Fruit fly (Drosophila melanogaster) whole organism, embryonic: ENCODE measurements around the gene Agpat4.
A peak's percentile ranks its signal among the peaks of the same experiment; 100 is the strongest.

Experiments
- ATbp ChIP-seq: fragments of 200-800 bp; sonication (Bioruptor generic); optimal IDR thresholded peaks from 2 replicates; lab custom pipeline; 2017; ENCODE audit warnings: missing biosample characterization, mild to moderate bottlenecking, missing genetic modification characterization, missing genetic modification reagents
- CG10543 ChIP-seq: fragments of 200-800 bp; sonication (Bioruptor generic); optimal IDR thresholded peaks from 3 replicates; lab custom pipeline; 2017; ENCODE audit warnings: missing biosample characterization, mild to moderate bottlenecking, missing genetic modification characterization, moderate library complexity
- CG17186 ChIP-seq: fragments of 200-800 bp; sonication (Bioruptor generic); optimal IDR thresholded peaks from 3 replicates; lab custom pipeline; 2017; ENCODE audit warnings: missing biosample characterization, missing genetic modification reagents, missing genetic modification characterization
- CG1832 ChIP-seq: fragments of 200-800 bp; sonication (Bioruptor generic); optimal IDR thresholded peaks from 2 replicates; lab custom pipeline; 2017; ENCODE audit warnings: missing biosample characterization, mild to moderate bottlenecking, missing genetic modification characterization, inconsistent platforms
- CG2202 ChIP-seq: fragments of 200-800 bp; sonication (Bioruptor generic); optimal IDR thresholded peaks from 2 replicates; lab custom pipeline; 2018; ENCODE audit warnings: missing biosample characterization, mild to moderate bottlenecking, missing genetic modification characterization
- CG32767 ChIP-seq: fragments of 200-800 bp; sonication (Bioruptor generic); IDR thresholded peaks from 2 replicates; pipeline ENCODE4 v1.3.6; 2022; ENCODE audit warnings: missing biosample characterization, missing genetic modification characterization
- CG4404 ChIP-seq: fragments of 200-800 bp; sonication (Bioruptor generic); IDR thresholded peaks from 2 replicates; pipeline ENCODE4 v1.3.6; 2022; ENCODE audit warnings: missing biosample characterization, missing genetic modification characterization
- CG4424 ChIP-seq: fragments of 200-800 bp; sonication (Bioruptor generic); optimal IDR thresholded peaks from 3 replicates; lab custom pipeline; 2016; ENCODE audit warnings: missing biosample characterization, missing genetic modification characterization
- CG8388 ChIP-seq: fragments of 200-800 bp; sonication (Bioruptor generic); optimal IDR thresholded peaks from 2 replicates; lab custom pipeline; 2019; ENCODE audit warnings: missing biosample characterization, mild to moderate bottlenecking, missing genetic modification characterization, moderate library complexity
- CG9727 ChIP-seq: fragments of 200-800 bp; sonication (Bioruptor generic); optimal IDR thresholded peaks from 3 replicates; lab custom pipeline; 2017; ENCODE audit warnings: missing biosample characterization, mild to moderate bottlenecking, missing genetic modification characterization
- CHES-1-like ChIP-seq: fragments of 200-800 bp; sonication (Bioruptor generic); optimal IDR thresholded peaks from 2 replicates; lab custom pipeline; 2016; ENCODE audit warnings: missing biosample characterization, missing genetic modification characterization
- D ChIP-seq, 2 experiments: fragments of 200-800 bp in 1 of 2; fragments of >200 bp in 1 of 2; sonication (Bioruptor generic) in 1 of 2; optimal IDR thresholded peaks; 2 replicates in 1 of 2; 3 replicates in 1 of 2; lab custom pipeline; 2017; ENCODE audit warnings: mild to moderate bottlenecking in 1 of 2, missing biosample characterization in 1 of 2, missing genetic modification characterization in 1 of 2, missing genetic modification reagents in 1 of 2
- Dip3 ChIP-seq: fragments of 200-800 bp; sonication (Bioruptor generic); optimal IDR thresholded peaks from 3 replicates; lab custom pipeline; 2016; ENCODE audit warnings: missing biosample characterization, missing genetic modification characterization
- Doc2 ChIP-seq: fragments of 200-800 bp; sonication (Bioruptor generic); IDR thresholded peaks from 2 replicates; pipeline ENCODE4 v1.3.6; 2022; ENCODE audit warnings: missing biosample characterization, missing genetic modification characterization
- E2f2 ChIP-seq: fragments of 200-800 bp; sonication (Bioruptor generic); IDR thresholded peaks from 2 replicates; pipeline ENCODE4 v1.3.6; 2022; ENCODE audit warnings: missing biosample characterization, missing genetic modification characterization
- HHEX ChIP-seq: fragments of 200-800 bp; sonication (Bioruptor generic); optimal IDR thresholded peaks from 3 replicates; lab custom pipeline; 2017; ENCODE audit warnings: missing biosample characterization, mild to moderate bottlenecking, missing genetic modification characterization, missing genetic modification reagents
- Hr3 ChIP-seq: fragments of 200-800 bp; sonication (Bioruptor generic); optimal IDR thresholded peaks from 3 replicates; lab custom pipeline; 2016; ENCODE audit warnings: missing biosample characterization, missing genetic modification characterization
- Max ChIP-seq: fragments of 200-800 bp; sonication (Bioruptor generic); optimal IDR thresholded peaks from 2 replicates; lab custom pipeline; 2016; ENCODE audit warnings: missing biosample characterization, mild to moderate bottlenecking, missing genetic modification characterization
- NC2α ChIP-seq: fragments of 200-800 bp; sonication (Bioruptor generic); optimal IDR thresholded peaks from 2 replicates; lab custom pipeline; 2016; ENCODE audit warnings: missing biosample characterization, missing genetic modification characterization
- Nf-YC ChIP-seq: fragments of 200-800 bp; optimal IDR thresholded peaks from 3 replicates; lab custom pipeline; 2019; ENCODE audit warnings: missing biosample characterization, mild to moderate bottlenecking, missing genetic modification characterization, moderate library complexity
- Oaz ChIP-seq: fragments of 200-800 bp; sonication (Bioruptor generic); IDR thresholded peaks from 2 replicates; pipeline ENCODE4 v1.3.6; 2022; ENCODE audit warnings: missing biosample characterization, missing genetic modification characterization
- Poxn ChIP-seq: fragments of 200-800 bp; sonication (Bioruptor generic); IDR thresholded peaks from 2 replicates; pipeline ENCODE4 v1.3.6; 2022; ENCODE audit warnings: missing biosample characterization, missing genetic modification characterization
- Ssrp ChIP-seq: fragments of 200-800 bp; sonication (Bioruptor generic); optimal IDR thresholded peaks from 2 replicates; lab custom pipeline; 2018; ENCODE audit warnings: missing biosample characterization, mild to moderate bottlenecking, missing genetic modification characterization, moderate library complexity
- Taf1 ChIP-seq: fragments of 200-800 bp; sonication (Bioruptor generic); IDR thresholded peaks from 2 replicates; pipeline ENCODE4 v1.3.6; 2022; ENCODE audit warnings: missing biosample characterization, missing genetic modification characterization
- Trl ChIP-seq, 3 experiments: fragments of >200 bp in 2 of 3; fragments of 200-800 bp in 1 of 3; sonication (Bioruptor generic) in 1 of 3; optimal IDR thresholded peaks; 2 replicates in 1 of 3; 3 replicates in 2 of 3; lab custom pipeline; 2016 to 2017; ENCODE audit warnings: missing biosample characterization in 1 of 3, missing genetic modification characterization in 1 of 3
- cato ChIP-seq: fragments of 200-800 bp; sonication (Bioruptor generic); optimal IDR thresholded peaks from 2 replicates; lab custom pipeline; 2016; ENCODE audit warnings: missing biosample characterization, missing genetic modification characterization, borderline replicate concordance
- corto ChIP-seq: fragments of 200-800 bp; sonication (Bioruptor generic); optimal IDR thresholded peaks from 2 replicates; lab custom pipeline; 2016; ENCODE audit warnings: missing biosample characterization, mild to moderate bottlenecking, missing genetic modification characterization, moderate library complexity
- dimm ChIP-seq: fragments of 200-800 bp; sonication (Bioruptor generic); IDR thresholded peaks from 2 replicates; pipeline ENCODE4 v1.3.6; 2022; ENCODE audit warnings: missing biosample characterization, missing genetic modification characterization
- en ChIP-seq: fragments of 200-800 bp; sonication (Bioruptor generic); optimal IDR thresholded peaks from 2 replicates; lab custom pipeline; 2016; ENCODE audit warnings: missing biosample characterization, missing genetic modification characterization
- exex ChIP-seq: fragments of 200-800 bp; sonication (Bioruptor generic); optimal IDR thresholded peaks from 4 replicates; lab custom pipeline; 2018; ENCODE audit warnings: missing biosample characterization, mild to moderate bottlenecking, missing genetic modification characterization, moderate library complexity
- gce ChIP-seq: fragments of 200-800 bp; sonication (Bioruptor generic); IDR thresholded peaks from 3 replicates; pipeline ENCODE4 v1.3.6; 2022; ENCODE audit warnings: missing biosample characterization, missing genetic modification characterization
- her ChIP-seq: fragments of 200-800 bp; sonication (Bioruptor generic); optimal IDR thresholded peaks from 2 replicates; lab custom pipeline; 2016; ENCODE audit warnings: missing biosample characterization, missing genetic modification characterization
- hth ChIP-seq: fragments of >200 bp; optimal IDR thresholded peaks from 2 replicates; lab custom pipeline; 2017; ENCODE audit warnings: inconsistent platforms
- jumu ChIP-seq: fragments of 200-800 bp; sonication (Bioruptor generic); optimal IDR thresholded peaks from 3 replicates; lab custom pipeline; 2016; ENCODE audit warnings: missing biosample characterization, missing genetic modification characterization
- klu ChIP-seq: fragments of 200-800 bp; sonication (Bioruptor generic); IDR thresholded peaks from 2 replicates; pipeline ENCODE4 v1.3.6; 2022; ENCODE audit warnings: missing biosample characterization, missing genetic modification characterization
- kni ChIP-seq: fragments of 200-800 bp; sonication (Bioruptor generic); optimal IDR thresholded peaks from 3 replicates; lab custom pipeline; 2017; ENCODE audit warnings: mild to moderate bottlenecking, missing biosample characterization, missing genetic modification reagents, missing genetic modification characterization
- mam ChIP-seq: fragments of 200-800 bp; sonication (Bioruptor generic); optimal IDR thresholded peaks from 3 replicates; lab custom pipeline; 2016; ENCODE audit warnings: missing biosample characterization, missing genetic modification characterization
- org-1 ChIP-seq: fragments of 200-800 bp; sonication (Bioruptor generic); optimal IDR thresholded peaks from 2 replicates; lab custom pipeline; 2017; ENCODE audit warnings: missing biosample characterization, missing genetic modification characterization
- psq ChIP-seq: fragments of 200-800 bp; sonication (Bioruptor generic); optimal IDR thresholded peaks from 2 replicates; lab custom pipeline; 2017; ENCODE audit warnings: missing biosample characterization, missing genetic modification characterization
- sens ChIP-seq: fragments of 200-800 bp; sonication (Bioruptor generic); peaks from one replicate; lab custom pipeline; 2016; ENCODE audit warnings: missing biosample characterization, missing genetic modification characterization
- tgo ChIP-seq: fragments of 200-800 bp; sonication (Bioruptor generic); IDR thresholded peaks from 3 replicates; pipeline ENCODE4 v1.3.6; 2022; ENCODE audit warnings: missing biosample characterization, missing genetic modification characterization
- tin ChIP-seq: fragments of 200-800 bp; sonication (Bioruptor generic); optimal IDR thresholded peaks from 3 replicates; lab custom pipeline; 2016; ENCODE audit warnings: missing biosample characterization, missing genetic modification characterization
- unc-4 ChIP-seq: fragments of 200-800 bp; sonication (Bioruptor generic); IDR thresholded peaks from 2 replicates; pipeline ENCODE4 v1.3.6; 2022; ENCODE audit warnings: missing biosample characterization, missing genetic modification characterization; ENCODE audit not compliant: partially characterized antibody
- wdn ChIP-seq: fragments of 200-800 bp; sonication (Bioruptor generic); IDR thresholded peaks from 2 replicates; pipeline ENCODE4 v1.3.6; 2022; ENCODE audit warnings: missing biosample characterization, missing genetic modification characterization
- zen2 ChIP-seq: fragments of 200-800 bp; sonication (Bioruptor generic); IDR thresholded peaks from 3 replicates; pipeline ENCODE4 v1.3.6; 2022; ENCODE audit warnings: missing biosample characterization, missing genetic modification characterization; ENCODE audit not compliant: partially characterized antibody

Gene Agpat4

DNA sequence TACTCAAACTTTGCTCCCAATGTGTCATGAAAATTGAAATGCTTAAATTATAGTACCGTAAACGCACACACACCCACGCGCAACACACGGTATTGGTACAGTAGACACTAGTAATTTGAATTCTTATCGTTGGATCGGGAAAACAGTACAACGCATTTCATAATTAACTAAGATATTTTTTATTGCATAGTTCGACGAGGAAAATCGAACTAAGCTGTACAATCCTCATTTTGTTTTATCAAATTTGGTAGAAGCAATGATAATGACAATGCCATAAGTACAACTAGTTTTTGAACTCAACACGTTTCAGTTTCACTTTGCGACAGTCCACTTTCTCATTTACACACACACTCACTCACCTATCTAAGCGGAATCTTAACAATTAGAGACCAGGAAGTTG lies 600 bp downstream of the Agpat4 start (continued):
- no peak for TF ChIP-seq psq (GFP tag; lab: Kevin White, UChicago)
- 0 out of 2 replicates have a peak, but pooled peaks have one; percentile 36 for TF ChIP-seq wdn (GFP tag; lab: Robert Waterston, UW)
- TF ChIP-seq D (optimal IDR thresholded peaks at IDR 0.05; lab: Kevin White, UChicago) = no peak
- peak; percentile 58 for TF ChIP-seq D (GFP tag; optimal IDR thresholded peaks at IDR 0.05; lab: Kevin White, UChicago)
- no peak for TF ChIP-seq exex (tag; lab: Kevin White, UChicago)
- TF ChIP-seq hth (lab: Kevin White, UChicago) = no peak
- peak; percentile 63 for TF ChIP-seq mam (GFP tag; lab: Kevin White, UChicago)
- no peak for TF ChIP-seq gce (GFP tag; lab: Robert Waterston, UW)
- peak; percentile 58 for TF ChIP-seq tgo (GFP tag; lab: Robert Waterston, UW)
- 0 out of 2 replicates have a peak, but pooled peaks have one; percentile 25 for TF ChIP-seq klu (GFP tag; lab: Robert Waterston, UW)
- TF ChIP-seq HHEX = peak; percentile 65
- no peak for TF ChIP-seq Max
- no peak for TF ChIP-seq Trl (optimal IDR thresholded peaks at IDR 0.05; lab: Kevin White, UChicago)
- TF ChIP-seq Trl (GFP tag; optimal IDR thresholded peaks at IDR 0.05; lab: Kevin White, UChicago) = peak; percentile 60
- TF ChIP-seq corto (GFP tag; lab: Kevin White, UChicago) = no peak
- peak; percentile 57 for TF ChIP-seq jumu (GFP tag; lab: Kevin White, UChicago)
- TF ChIP-seq zen2 (GFP tag; lab: Robert Waterston, UW) = no peak
- TF ChIP-seq CG32767 (GFP tag; lab: Robert Waterston, UW) = peak; percentile 50; the same call in 1 of the 2 replicates
- TF ChIP-seq NC2α = peak; percentile 4
- TF ChIP-seq org-1 (GFP tag; lab: Kevin White, UChicago) = peak; percentile 50
- peak; percentile 21 for TF ChIP-seq en (GFP tag; lab: Kevin White, UChicago)
- no peak for TF ChIP-seq ATbp (GFP tag; lab: Kevin White, UChicago)
- TF ChIP-seq cato (GFP tag; lab: Kevin White, UChicago) = peak; percentile 45
- peak; percentile 50 for TF ChIP-seq CHES-1-like (GFP tag; lab: Kevin White, UChicago)
- peak; percentile 53 for TF ChIP-seq Hr3 (GFP tag; lab: Kevin White, UChicago)
- peak; percentile 90 for TF ChIP-seq sens
- peak; percentile 22; the same call in 1 of the 2 replicates for TF ChIP-seq CG4404 (GFP tag; lab: Robert Waterston, UW)
- TF ChIP-seq CG10543 = peak; percentile 74
- no peak for TF ChIP-seq unc-4 (GFP tag; lab: Robert Waterston, UW)
- TF ChIP-seq tin (GFP tag; lab: Kevin White, UChicago) = peak; percentile 63
- peak; percentile 52 for TF ChIP-seq CG4424 (GFP tag; lab: Kevin White, UChicago)
- peak; percentile 59 for TF ChIP-seq Ssrp (tag; lab: Kevin White, UChicago)
- TF ChIP-seq CG2202 (tag; lab: Kevin White, UChicago) = peak; percentile 28
- TF ChIP-seq Nf-YC (tag; lab: Kevin White, UChicago) = peak; percentile 73
- peak; percentile 6 for TF ChIP-seq CG17186 (GFP tag; lab: Kevin White, UChicago)
- peak; percentile 66 for TF ChIP-seq kni (GFP tag; lab: Kevin White, UChicago)
- TF ChIP-seq E2f2 (GFP tag; lab: Robert Waterston, UW) = 0 out of 2 replicates have a peak, but pooled peaks have one; percentile 28
- peak; percentile 63 for TF ChIP-seq CG9727
- TF ChIP-seq Doc2 (GFP tag; lab: Robert Waterston, UW) = no peak
- peak; percentile 45 for TF ChIP-seq Dip3
- peak; percentile 61 for TF ChIP-seq her (GFP tag; lab: Kevin White, UChicago)
- TF ChIP-seq dimm (GFP tag; lab: Robert Waterston, UW) = no peak
- TF ChIP-seq CG1832 (GFP tag; lab: Kevin White, UChicago) = no peak
- TF ChIP-seq CG8388 (GFP tag; lab: Kevin White, UChicago) = peak; percentile 57
- TF ChIP-seq Oaz (GFP tag; lab: Robert Waterston, UW) = peak; percentile 27; the same call in 1 of the 2 replicates
- TF ChIP-seq Taf1 (GFP tag; lab: Robert Waterston, UW) = peak; percentile 53
- TF ChIP-seq Poxn (GFP tag; lab: Robert Waterston, UW) = peak; percentile 29; the same call in 1 of the 2 replicates
- TF ChIP-seq, all 482 proteins: peak for 278
